Fruit fly (Drosophila melanogaster) whole organism, embryonic: Measurements from ENCODE around the gene CG10959.
A peak's percentile ranks its signal among the peaks of the same experiment; 100 is the strongest.

Source experiments
- CG10366 ChIP-seq: fragments of 200-800 bp; sonication (Bioruptor generic); IDR thresholded peaks from 2 replicates; pipeline ENCODE4 v1.3.6; 2022; ENCODE audit warnings: missing biosample characterization, missing genetic modification characterization
- CG10654 ChIP-seq: fragments of 200-800 bp; sonication (Bioruptor generic); optimal IDR thresholded peaks from 2 replicates; lab custom pipeline; 2016; ENCODE audit warnings: missing biosample characterization, missing genetic modification characterization
- CG11696 ChIP-seq: fragments of 200-800 bp; sonication (Bioruptor generic); IDR thresholded peaks from 2 replicates; pipeline ENCODE4 v1.3.6; 2022; ENCODE audit warnings: missing biosample characterization, missing genetic modification characterization
- CG12155 ChIP-seq: fragments of 200-800 bp; sonication (Bioruptor generic); optimal IDR thresholded peaks from 3 replicates; lab custom pipeline; 2016; ENCODE audit warnings: missing biosample characterization, missing genetic modification characterization
- CG1233 ChIP-seq: fragments of 200-800 bp; sonication (Bioruptor generic); optimal IDR thresholded peaks from 4 replicates; lab custom pipeline; 2018; ENCODE audit warnings: missing biosample characterization, mild to moderate bottlenecking, missing genetic modification characterization
- CG12942 ChIP-seq: fragments of 200-800 bp; sonication (Bioruptor generic); optimal IDR thresholded peaks from 3 replicates; lab custom pipeline; 2016; ENCODE audit warnings: missing biosample characterization, missing genetic modification characterization
- CG13775 ChIP-seq: fragments of 200-800 bp; sonication (Bioruptor generic); optimal IDR thresholded peaks from 3 replicates; lab custom pipeline; 2017; ENCODE audit warnings: missing biosample characterization, mild to moderate bottlenecking, missing genetic modification characterization
- CG14860 ChIP-seq: fragments of 200-800 bp; sonication (Bioruptor generic); IDR thresholded peaks from 3 replicates; pipeline ENCODE4 v1.3.6; 2022; ENCODE audit warnings: missing biosample characterization, missing genetic modification characterization; ENCODE audit not compliant: partially characterized antibody
- CG15073 ChIP-seq: fragments of 200-800 bp; sonication (Bioruptor generic); optimal IDR thresholded peaks from 2 replicates; lab custom pipeline; 2016; ENCODE audit warnings: missing biosample characterization, missing genetic modification characterization
- CG1603 ChIP-seq: fragments of 200-800 bp; sonication (Bioruptor generic); optimal IDR thresholded peaks from 2 replicates; lab custom pipeline; 2019; ENCODE audit warnings: missing biosample characterization, mild to moderate bottlenecking, missing genetic modification characterization, moderate library complexity
- CG16779 ChIP-seq: fragments of 200-800 bp; sonication (Bioruptor generic); IDR thresholded peaks from 2 replicates; pipeline ENCODE4 v1.3.6; 2022; ENCODE audit warnings: missing biosample characterization, missing genetic modification characterization
- CG18011 ChIP-seq: fragments of 200-800 bp; sonication (Bioruptor generic); optimal IDR thresholded peaks from 2 replicates; lab custom pipeline; 2017; ENCODE audit warnings: missing biosample characterization, missing genetic modification characterization, mild to moderate bottlenecking, moderate library complexity, missing genotype
- CG33557 ChIP-seq: fragments of 200-800 bp; sonication (Bioruptor generic); optimal IDR thresholded peaks from 2 replicates; lab custom pipeline; 2019; ENCODE audit warnings: missing biosample characterization, mild to moderate bottlenecking, missing genetic modification characterization, moderate library complexity
- CG4360 ChIP-seq: fragments of 200-800 bp; sonication (Bioruptor generic); IDR thresholded peaks from 2 replicates; pipeline ENCODE4 v1.3.6; 2022; ENCODE audit warnings: missing biosample characterization, missing genetic modification characterization
- CG6683 ChIP-seq: fragments of 200-800 bp; sonication (Bioruptor generic); optimal IDR thresholded peaks from 2 replicates; lab custom pipeline; 2017; ENCODE audit warnings: missing biosample characterization, mild to moderate bottlenecking, missing genetic modification characterization, missing genetic modification reagents
- CG7357 ChIP-seq: fragments of 200-800 bp; sonication (Bioruptor generic); IDR thresholded peaks from 3 replicates; pipeline ENCODE4 v1.3.6; 2022; ENCODE audit warnings: missing biosample characterization, missing genetic modification characterization
- CG7839 ChIP-seq: fragments of 200-800 bp; sonication (Bioruptor generic); optimal IDR thresholded peaks from 3 replicates; lab custom pipeline; 2018; ENCODE audit warnings: missing biosample characterization, mild to moderate bottlenecking, missing genetic modification characterization, moderate library complexity
- CG9727 ChIP-seq: fragments of 200-800 bp; sonication (Bioruptor generic); optimal IDR thresholded peaks from 3 replicates; lab custom pipeline; 2017; ENCODE audit warnings: missing biosample characterization, mild to moderate bottlenecking, missing genetic modification characterization
- CG9817 ChIP-seq: fragments of 200-800 bp; sonication (Bioruptor generic); optimal IDR thresholded peaks from 2 replicates; lab custom pipeline; 2018; ENCODE audit warnings: missing biosample characterization, mild to moderate bottlenecking, missing genetic modification characterization, moderate library complexity
- Chrac-16 ChIP-seq: fragments of 200-800 bp; sonication (Bioruptor generic); optimal IDR thresholded peaks from 3 replicates; lab custom pipeline; 2016; ENCODE audit warnings: missing biosample characterization, missing genetic modification characterization
- Dad ChIP-seq: fragments of 200-800 bp; sonication (Bioruptor generic); optimal IDR thresholded peaks from 3 replicates; lab custom pipeline; 2016; ENCODE audit warnings: missing biosample characterization, missing genetic modification characterization
- Eip74EF ChIP-seq, 2 experiments: fragments of 200-800 bp in 1 of 2; fragments of >200 bp in 1 of 2; sonication (Bioruptor generic) in 1 of 2; optimal IDR thresholded peaks; 2 replicates each; lab custom pipeline; 2017 to 2019; ENCODE audit warnings: missing biosample characterization in 2 of 2, missing genetic modification characterization in 2 of 2, mild to moderate bottlenecking in 1 of 2, moderate library complexity in 1 of 2
- Med ChIP-seq: fragments of 200-800 bp; sonication (Bioruptor generic); peaks from one replicate; lab custom pipeline; 2016; ENCODE audit warnings: missing biosample characterization, missing genetic modification characterization, mild to moderate bottlenecking, inconsistent platforms, moderate library complexity
- Myb ChIP-seq: fragments of 200-800 bp; sonication (Bioruptor generic); optimal IDR thresholded peaks from 2 replicates; lab custom pipeline; 2016; ENCODE audit warnings: missing biosample characterization, missing genetic modification characterization
- NC2α ChIP-seq: fragments of 200-800 bp; sonication (Bioruptor generic); optimal IDR thresholded peaks from 2 replicates; lab custom pipeline; 2016; ENCODE audit warnings: missing biosample characterization, missing genetic modification characterization
- Nf-YA ChIP-seq: fragments of 200-800 bp; sonication (Bioruptor generic); IDR thresholded peaks from 2 replicates; pipeline ENCODE4 v1.3.6; 2022; ENCODE audit warnings: missing biosample characterization, missing genetic modification characterization
- Opbp ChIP-seq: fragments of 200-800 bp; sonication (Bioruptor generic); IDR thresholded peaks from 3 replicates; pipeline ENCODE4 v1.3.6; 2022; ENCODE audit warnings: missing biosample characterization, missing genetic modification characterization; ENCODE audit not compliant: partially characterized antibody
- Ptx1 ChIP-seq: fragments of 200-800 bp; sonication (Bioruptor generic); IDR thresholded peaks from 2 replicates; pipeline ENCODE4 v1.3.6; 2022; ENCODE audit warnings: missing biosample characterization, missing genetic modification characterization
- Sox102F ChIP-seq: fragments of 200-800 bp; sonication (Bioruptor generic); optimal IDR thresholded peaks from 2 replicates; lab custom pipeline; 2018; ENCODE audit warnings: missing biosample characterization, mild to moderate bottlenecking, missing genetic modification characterization, moderate library complexity
- Vsx1 ChIP-seq: fragments of 200-800 bp; sonication (Bioruptor generic); optimal IDR thresholded peaks from 2 replicates; lab custom pipeline; 2017; ENCODE audit warnings: missing biosample characterization, mild to moderate bottlenecking, missing genetic modification characterization, missing genetic modification reagents
- Xbp1 ChIP-seq: fragments of 200-800 bp; sonication (Bioruptor generic); optimal IDR thresholded peaks from 3 replicates; lab custom pipeline; 2016; ENCODE audit warnings: missing biosample characterization, mild to moderate bottlenecking, missing genetic modification characterization
- Xrp1 ChIP-seq: fragments of 200-800 bp; sonication (Bioruptor generic); IDR thresholded peaks from 2 replicates; pipeline ENCODE4 v1.3.6; 2022; ENCODE audit warnings: missing biosample characterization, missing genetic modification characterization
- dati ChIP-seq: fragments of 200-800 bp; sonication (Bioruptor generic); IDR thresholded peaks from 2 replicates; pipeline ENCODE4 v1.3.6; 2022; ENCODE audit warnings: missing biosample characterization, missing genetic modification characterization
- eyg ChIP-seq: fragments of 200-800 bp; sonication (Bioruptor generic); optimal IDR thresholded peaks from 3 replicates; lab custom pipeline; 2016; ENCODE audit warnings: missing biosample characterization, missing genetic modification characterization
- gem ChIP-seq: fragments of 200-800 bp; sonication (Bioruptor generic); optimal IDR thresholded peaks from 2 replicates; lab custom pipeline; 2019; ENCODE audit warnings: missing biosample characterization, mild to moderate bottlenecking, missing genetic modification characterization, moderate library complexity
- her ChIP-seq: fragments of 200-800 bp; sonication (Bioruptor generic); optimal IDR thresholded peaks from 2 replicates; lab custom pipeline; 2016; ENCODE audit warnings: missing biosample characterization, missing genetic modification characterization
- mam ChIP-seq: fragments of 200-800 bp; sonication (Bioruptor generic); optimal IDR thresholded peaks from 3 replicates; lab custom pipeline; 2016; ENCODE audit warnings: missing biosample characterization, missing genetic modification characterization
- nau ChIP-seq: fragments of 200-800 bp; sonication (Bioruptor generic); optimal IDR thresholded peaks from 3 replicates; lab custom pipeline; 2017; ENCODE audit warnings: missing biosample characterization, mild to moderate bottlenecking, missing genetic modification characterization, missing genetic modification reagents
- nerfin-1 ChIP-seq: fragments of 200-800 bp; sonication (Bioruptor generic); optimal IDR thresholded peaks from 3 replicates; lab custom pipeline; 2019; ENCODE audit warnings: missing biosample characterization, mild to moderate bottlenecking, missing genetic modification characterization, moderate library complexity
- otp ChIP-seq: fragments of 200-800 bp; sonication (Bioruptor generic); IDR thresholded peaks from 3 replicates; pipeline ENCODE4, ENCODE4 v1.3.6; 2022; ENCODE audit warnings: missing biosample characterization, missing genetic modification characterization
- pan ChIP-seq, 4 experiments: fragments of >200 bp in 3 of 4; fragments of 200-800 bp in 1 of 4; sonication (Bioruptor generic) in 1 of 4; optimal IDR thresholded peaks in 3 of 4; IDR thresholded peaks in 1 of 4; 2 replicates each; pipeline versions ENCODE4 v1.3.6 to Lab custom; 2017 to 2022; ENCODE audit warnings: missing biosample characterization in 2 of 4, missing genetic modification characterization in 2 of 4, mixed read lengths in 1 of 4
- pzg ChIP-seq: fragments of 200-800 bp; sonication (Bioruptor generic); optimal IDR thresholded peaks from 3 replicates; lab custom pipeline; 2018; ENCODE audit warnings: missing biosample characterization, mild to moderate bottlenecking, missing genetic modification characterization, moderate library complexity
- ranshi ChIP-seq: fragments of 200-800 bp; sonication (Bioruptor generic); IDR thresholded peaks from 2 replicates; pipeline ENCODE4 v1.3.6; 2022; ENCODE audit warnings: missing biosample characterization, missing genetic modification characterization
- repo ChIP-seq: fragments of 200-800 bp; sonication (Bioruptor generic); optimal IDR thresholded peaks from 2 replicates; lab custom pipeline; 2016; ENCODE audit warnings: missing biosample characterization, missing genetic modification characterization
- sens-2 ChIP-seq: fragments of 200-800 bp; sonication (Bioruptor generic); IDR thresholded peaks from 2 replicates; pipeline ENCODE4 v1.3.6; 2022; ENCODE audit warnings: missing biosample characterization, missing genetic modification characterization
- slou ChIP-seq: fragments of 200-800 bp; sonication (Bioruptor generic); optimal IDR thresholded peaks from 3 replicates; lab custom pipeline; 2016; ENCODE audit warnings: missing biosample characterization, missing genetic modification characterization
- vfl ChIP-seq: fragments of 200-800 bp; sonication (Bioruptor generic); optimal IDR thresholded peaks from 2 replicates; lab custom pipeline; 2016; ENCODE audit warnings: missing biosample characterization, missing genetic modification characterization
- vnd ChIP-seq: fragments of 200-800 bp; sonication (Bioruptor generic); IDR thresholded peaks from 3 replicates; pipeline ENCODE4 v1.3.6; 2022; ENCODE audit warnings: missing biosample characterization, missing genetic modification characterization; ENCODE audit not compliant: partially characterized antibody
- z ChIP-seq: fragments of 200-800 bp; sonication (Bioruptor generic); IDR thresholded peaks from 3 replicates; pipeline ENCODE4 v1.3.6; 2022; ENCODE audit warnings: missing biosample characterization, missing genetic modification characterization

CG10959 gene

dm6 chrX:8143537-8143936 lies 5.0 kb upstream of the CG10959 start, which contains the start of gene CG17982 (continued):
- TF ChIP-seq CG15073 = peak; percentile 31
- TF ChIP-seq CG4360 (GFP tag; lab: Robert Waterston, UW) = no peak
- peak; percentile 92 for TF ChIP-seq gem (tag; lab: Kevin White, UChicago)
- TF ChIP-seq Sox102F (GFP tag; lab: Kevin White, UChicago) = peak; percentile 89
- TF ChIP-seq vfl (GFP tag; lab: Kevin White, UChicago) = peak; percentile 80
- peak; percentile 43 for TF ChIP-seq slou (GFP tag; lab: Kevin White, UChicago)
- peak; percentile 73 for TF ChIP-seq CG18011
- peak; percentile 82 for TF ChIP-seq CG1603 (tag; lab: Kevin White, UChicago)
- TF ChIP-seq her (GFP tag; lab: Kevin White, UChicago) = peak; percentile 88
- peak; percentile 57; the same call in 1 of the 2 replicates for TF ChIP-seq Nf-YA (GFP tag; lab: Robert Waterston, UW)
- TF ChIP-seq Eip74EF (GFP tag; optimal IDR thresholded peaks at IDR 0.05; lab: Kevin White, UChicago) = peak in 1 of 2 experiments; percentile 71
- TF ChIP-seq CG14860 (GFP tag; lab: Robert Waterston, UW) = no peak
- TF ChIP-seq Opbp (GFP tag; lab: Robert Waterston, UW) = no peak
- peak; percentile 80 for TF ChIP-seq CG12155 (GFP tag; lab: Kevin White, UChicago)
- TF ChIP-seq CG13775 (GFP tag; lab: Kevin White, UChicago) = peak; percentile 78
- peak; percentile 75 for TF ChIP-seq Chrac-16 (GFP tag; lab: Kevin White, UChicago)
- TF ChIP-seq otp = peak; percentile 69; the same call in 2 of the 3 replicates
- TF ChIP-seq CG7839 (tag; lab: Kevin White, UChicago) = peak; percentile 90
- TF ChIP-seq sens-2 (GFP tag; lab: Robert Waterston, UW) = no peak
- TF ChIP-seq dati (GFP tag; lab: Robert Waterston, UW) = peak; percentile 32; the same call in 1 of the 2 replicates
- peak; percentile 90 for TF ChIP-seq mam (GFP tag; lab: Kevin White, UChicago)
- peak; percentile 83 for TF ChIP-seq CG1233 (GFP tag; lab: Kevin White, UChicago)
- TF ChIP-seq Ptx1 (GFP tag; lab: Robert Waterston, UW) = peak; percentile 82
- peak; percentile 32 for TF ChIP-seq CG6683
- TF ChIP-seq CG7357 (GFP tag; lab: Robert Waterston, UW) = peak; percentile 53; the same call in 1 of the 3 replicates
- TF ChIP-seq pan (optimal IDR thresholded peaks at IDR 0.05; lab: Kevin White, UChicago) = no peak
- peak in 1 of 2 experiments; percentile 86 for TF ChIP-seq pan (GFP tag; optimal IDR thresholded peaks at IDR 0.05 in 1 of 2, IDR thresholded peaks at IDR 0.05 in 1 of 2)
- no peak for TF ChIP-seq z (GFP tag; lab: Robert Waterston, UW)
- peak; percentile 81 for TF ChIP-seq CG33557 (GFP tag; lab: Kevin White, UChicago)
- peak; percentile 76 for TF ChIP-seq CG10366
- TF ChIP-seq Med (GFP tag; lab: Kevin White, UChicago) = peak; percentile 98
- peak; percentile 72 for TF ChIP-seq NC2α (GFP tag; lab: Kevin White, UChicago)
- peak; percentile 82 for TF ChIP-seq ranshi
- no peak for TF ChIP-seq Vsx1 (GFP tag; lab: Kevin White, UChicago)
- peak; percentile 85 for TF ChIP-seq Xrp1
- no peak for TF ChIP-seq nau (GFP tag; lab: Kevin White, UChicago)
- peak; percentile 81 for TF ChIP-seq nerfin-1 (tag; lab: Kevin White, UChicago)
- TF ChIP-seq pzg (GFP tag; lab: Kevin White, UChicago) = peak; percentile 47
- TF ChIP-seq CG12942 (GFP tag; lab: Kevin White, UChicago) = peak; percentile 80
- peak; percentile 89 for TF ChIP-seq CG9817 (tag; lab: Kevin White, UChicago)
- TF ChIP-seq CG10654 (GFP tag; lab: Kevin White, UChicago) = peak; percentile 73
- peak; percentile 79 for TF ChIP-seq repo (GFP tag; lab: Kevin White, UChicago)
- TF ChIP-seq CG11696 (GFP tag; lab: Robert Waterston, UW) = peak; percentile 37; the same call in 1 of the 2 replicates
- peak; percentile 66 for TF ChIP-seq Myb (GFP tag; lab: Kevin White, UChicago)
- TF ChIP-seq CG16779 (GFP tag; lab: Robert Waterston, UW) = peak; percentile 65; the same call in 1 of the 2 replicates
- no peak for TF ChIP-seq vnd (GFP tag; lab: Robert Waterston, UW)
- peak; percentile 88 for TF ChIP-seq Xbp1
- TF ChIP-seq Dad (GFP tag; lab: Kevin White, UChicago) = peak; percentile 81
- TF ChIP-seq eyg (GFP tag; lab: Kevin White, UChicago) = peak; percentile 81
- TF ChIP-seq CG9727 = peak; percentile 79
